Fruit fly (Drosophila melanogaster) whole organism, prepupa: ENCODE measurements around the gene CG4218.
A peak's percentile ranks its signal among the peaks of the same experiment; 100 is the strongest.

ENCODE experiments used
- Blimp-1 ChIP-seq: fragments of 200-800 bp; sonication (Bioruptor generic); optimal IDR thresholded peaks from 3 replicates; lab custom pipeline; 2017; ENCODE audit warnings: missing biosample characterization, missing genetic modification characterization, mild to moderate bottlenecking, moderate library complexity, missing genetic modification reagents
- CG10631 ChIP-seq: fragments of 200-800 bp; sonication (Bioruptor generic); optimal IDR thresholded peaks from 2 replicates; lab custom pipeline; 2016; ENCODE audit warnings: missing biosample characterization, missing genetic modification characterization
- CG10669 ChIP-seq: fragments of 200-800 bp; sonication (Bioruptor generic); optimal IDR thresholded peaks from 3 replicates; lab custom pipeline; 2018; ENCODE audit warnings: missing biosample characterization, mild to moderate bottlenecking, missing genetic modification characterization, moderate library complexity
- CG11762 ChIP-seq: fragments of 200-800 bp; sonication (Bioruptor generic); optimal IDR thresholded peaks from 3 replicates; lab custom pipeline; 2016; ENCODE audit warnings: missing biosample characterization, missing genetic modification characterization; ENCODE audit not compliant: insufficient read depth
- CG11902 ChIP-seq: fragments of 200-800 bp; sonication (Bioruptor generic); optimal IDR thresholded peaks from 3 replicates; lab custom pipeline; 2016; ENCODE audit warnings: missing biosample characterization, missing genetic modification characterization
- CG15336 ChIP-seq: fragments of 200-800 bp; sonication (Bioruptor generic); IDR thresholded peaks from 2 replicates; pipeline ENCODE4 v1.3.6; 2022; ENCODE audit warnings: missing biosample characterization, missing genetic modification characterization
- CG1621 ChIP-seq: fragments of 200-800 bp; sonication (Bioruptor generic); optimal IDR thresholded peaks from 3 replicates; lab custom pipeline; 2018; ENCODE audit warnings: missing biosample characterization, mild to moderate bottlenecking, missing genetic modification characterization
- CG16779 ChIP-seq: fragments of 200-800 bp; sonication (Bioruptor generic); optimal IDR thresholded peaks from 3 replicates; lab custom pipeline; 2017; ENCODE audit warnings: missing biosample characterization, mild to moderate bottlenecking, missing genetic modification characterization
- CG3032 ChIP-seq: fragments of 200-800 bp; optimal IDR thresholded peaks from 2 replicates; lab custom pipeline; 2019; ENCODE audit warnings: missing biosample characterization, mild to moderate bottlenecking, missing genetic modification characterization, moderate library complexity
- CG31627 ChIP-seq: fragments of 200-800 bp; sonication (Bioruptor generic); optimal IDR thresholded peaks from 3 replicates; lab custom pipeline; 2016; ENCODE audit warnings: missing biosample characterization, missing genetic modification characterization
- CG32006 ChIP-seq: fragments of 200-800 bp; sonication (Bioruptor generic); optimal IDR thresholded peaks from 3 replicates; lab custom pipeline; 2017; ENCODE audit warnings: missing biosample characterization, mild to moderate bottlenecking, missing genetic modification characterization
- CG34406 ChIP-seq: fragments of 200-800 bp; sonication (Bioruptor generic); optimal IDR thresholded peaks from 3 replicates; lab custom pipeline; 2016; ENCODE audit warnings: missing biosample characterization, missing genetic modification characterization
- CG3919 ChIP-seq: fragments of 200-800 bp; sonication (Bioruptor generic); optimal IDR thresholded peaks from 3 replicates; lab custom pipeline; 2016; ENCODE audit warnings: missing biosample characterization, missing genetic modification characterization
- CG4318 ChIP-seq: fragments of 200-800 bp; sonication (Bioruptor generic); optimal IDR thresholded peaks from 3 replicates; lab custom pipeline; 2017; ENCODE audit warnings: missing biosample characterization, mild to moderate bottlenecking, missing genetic modification characterization
- CG6163 ChIP-seq: fragments of 200-800 bp; sonication (Bioruptor generic); IDR thresholded peaks from 3 replicates; pipeline ENCODE4 v1.3.6; 2022; ENCODE audit warnings: missing biosample characterization, missing genetic modification characterization
- CG8119 ChIP-seq: fragments of 200-800 bp; sonication (Bioruptor generic); IDR thresholded peaks from 3 replicates; pipeline ENCODE4 v1.3.6; 2022; ENCODE audit warnings: missing biosample characterization, missing genetic modification characterization
- CG8319 ChIP-seq: fragments of 200-800 bp; sonication (Bioruptor generic); optimal IDR thresholded peaks from 3 replicates; lab custom pipeline; 2016; ENCODE audit warnings: missing biosample characterization, missing genetic modification characterization
- CG8632 ChIP-seq: fragments of 200-800 bp; sonication (Bioruptor generic); optimal IDR thresholded peaks from 3 replicates; lab custom pipeline; 2016; ENCODE audit warnings: missing biosample characterization, missing genetic modification characterization
- CG9139 ChIP-seq: fragments of 200-800 bp; sonication (Bioruptor generic); optimal IDR thresholded peaks from 3 replicates; lab custom pipeline; 2017; ENCODE audit warnings: missing biosample characterization, mild to moderate bottlenecking, missing genetic modification characterization
- Eip78C ChIP-seq: fragments of 200-800 bp; sonication (Bioruptor generic); peaks from one replicate; lab custom pipeline; 2016; ENCODE audit warnings: missing biosample characterization, missing genetic modification characterization
- Eip93F ChIP-seq: fragments of 200-800 bp; sonication (Bioruptor generic); optimal IDR thresholded peaks from 2 replicates; lab custom pipeline; 2016; ENCODE audit warnings: missing biosample characterization, mild to moderate bottlenecking, missing genetic modification characterization
- Ets21C ChIP-seq: fragments of 200-800 bp; sonication (Bioruptor generic); optimal IDR thresholded peaks from 3 replicates; lab custom pipeline; 2016; ENCODE audit warnings: missing biosample characterization, missing genetic modification characterization
- Ets96B ChIP-seq: fragments of 200-800 bp; optimal IDR thresholded peaks from 2 replicates; lab custom pipeline; 2019; ENCODE audit warnings: missing biosample characterization, mild to moderate bottlenecking, missing genetic modification characterization, moderate library complexity
- Gug ChIP-seq: fragments of 200-800 bp; sonication (Bioruptor generic); IDR thresholded peaks from 2 replicates; pipeline ENCODE4 v1.3.6; 2022; ENCODE audit warnings: missing biosample characterization, missing genetic modification characterization
- Hr38 ChIP-seq: sonication (Bioruptor generic); optimal IDR thresholded peaks from 2 replicates; lab custom pipeline; 2016; ENCODE audit warnings: missing biosample characterization, missing genetic modification characterization
- Hr39 ChIP-seq: fragments of 200-800 bp; sonication (Bioruptor generic); optimal IDR thresholded peaks from 2 replicates; lab custom pipeline; 2016; ENCODE audit warnings: missing biosample characterization, missing genetic modification characterization
- Hr4 ChIP-seq: fragments of 200-800 bp; sonication (Bioruptor generic); optimal IDR thresholded peaks from 3 replicates; lab custom pipeline; 2016; ENCODE audit warnings: missing biosample characterization, missing genetic modification characterization
- Lpt ChIP-seq: fragments of 200-800 bp; sonication (Bioruptor generic); optimal IDR thresholded peaks from 3 replicates; lab custom pipeline; 2016; ENCODE audit warnings: missing biosample characterization, missing genetic modification characterization
- Met ChIP-seq: fragments of 200-800 bp; sonication (Bioruptor generic); optimal IDR thresholded peaks from 3 replicates; lab custom pipeline; 2016; ENCODE audit warnings: missing biosample characterization, missing genetic modification characterization
- OdsH ChIP-seq: fragments of 200-800 bp; sonication (Bioruptor generic); optimal IDR thresholded peaks from 3 replicates; lab custom pipeline; 2016; ENCODE audit warnings: missing biosample characterization, missing genetic modification characterization
- Smox ChIP-seq: fragments of 200-800 bp; sonication (Bioruptor generic); optimal IDR thresholded peaks from 3 replicates; lab custom pipeline; 2016; ENCODE audit warnings: missing biosample characterization, missing genetic modification characterization
- Sox102F ChIP-seq: fragments of 200-800 bp; sonication (Bioruptor generic); optimal IDR thresholded peaks from 2 replicates; lab custom pipeline; 2016; ENCODE audit warnings: missing biosample characterization, mild to moderate bottlenecking, missing genetic modification characterization
- achi ChIP-seq: fragments of 200-800 bp; sonication (Bioruptor generic); optimal IDR thresholded peaks from 3 replicates; lab custom pipeline; 2016; ENCODE audit warnings: missing biosample characterization, missing genetic modification characterization
- acj6 ChIP-seq: fragments of 200-800 bp; sonication (Bioruptor generic); optimal IDR thresholded peaks from 3 replicates; lab custom pipeline; 2016; ENCODE audit warnings: missing biosample characterization, missing genetic modification characterization
- cyc ChIP-seq: fragments of 200-800 bp; sonication (Bioruptor generic); optimal IDR thresholded peaks from 3 replicates; lab custom pipeline; 2016; ENCODE audit warnings: missing biosample characterization, missing genetic modification characterization
- dac ChIP-seq: fragments of 200-800 bp; sonication (Bioruptor generic); optimal IDR thresholded peaks from 2 replicates; lab custom pipeline; 2017; ENCODE audit warnings: missing biosample characterization, mild to moderate bottlenecking, missing genetic modification characterization
- eg ChIP-seq: fragments of 200-800 bp; sonication (Bioruptor generic); IDR thresholded peaks from 3 replicates; pipeline ENCODE4 v1.3.6; 2022; ENCODE audit warnings: missing biosample characterization, missing genetic modification characterization
- esn ChIP-seq: fragments of 200-800 bp; sonication (Bioruptor generic); optimal IDR thresholded peaks from 2 replicates; lab custom pipeline; 2016; ENCODE audit warnings: missing biosample characterization, mild to moderate bottlenecking, missing genetic modification characterization, moderate library complexity
- fd59A ChIP-seq: fragments of 200-800 bp; sonication (Bioruptor generic); optimal IDR thresholded peaks from 2 replicates; lab custom pipeline; 2017; ENCODE audit warnings: missing biosample characterization, mild to moderate bottlenecking, missing genetic modification characterization, missing genetic modification reagents
- fkh ChIP-seq: fragments of 200-800 bp; sonication (Bioruptor generic); optimal IDR thresholded peaks from 3 replicates; lab custom pipeline; 2017; ENCODE audit warnings: missing biosample characterization, mild to moderate bottlenecking, missing genetic modification characterization, moderate library complexity
- net ChIP-seq: fragments of 200-800 bp; sonication (Bioruptor generic); optimal IDR thresholded peaks from 3 replicates; lab custom pipeline; 2016; ENCODE audit warnings: missing biosample characterization, missing genetic modification characterization
- pdm3 ChIP-seq: fragments of 200-800 bp; sonication (Bioruptor generic); optimal IDR thresholded peaks from 3 replicates; lab custom pipeline; 2016; ENCODE audit warnings: missing biosample characterization, missing genetic modification characterization
- salr ChIP-seq, 2 experiments: fragments of 200-800 bp; sonication (Bioruptor generic); optimal IDR thresholded peaks; 3 replicates each; lab custom pipeline; 2016 to 2018; ENCODE audit warnings: missing biosample characterization in 2 of 2, missing genetic modification characterization in 2 of 2, mild to moderate bottlenecking in 1 of 2
- ss ChIP-seq, 2 experiments: fragments of 200-800 bp; sonication (Bioruptor generic); optimal IDR thresholded peaks; 2 replicates in 1 of 2; 3 replicates in 1 of 2; lab custom pipeline; 2017 to 2018; ENCODE audit warnings: mild to moderate bottlenecking in 2 of 2, missing biosample characterization in 2 of 2, missing genetic modification characterization in 2 of 2, moderate library complexity in 1 of 2
- topi ChIP-seq: fragments of 200-800 bp; sonication (Bioruptor generic); optimal IDR thresholded peaks from 3 replicates; lab custom pipeline; 2016; ENCODE audit warnings: missing biosample characterization, missing genetic modification characterization
- vri ChIP-seq: fragments of 200-800 bp; sonication (Bioruptor generic); optimal IDR thresholded peaks from 3 replicates; lab custom pipeline; 2016; ENCODE audit warnings: missing biosample characterization, mild to moderate bottlenecking, missing genetic modification characterization

CG4218 gene

dm6 chr2L:14562320-14562719, 13.4 kb upstream of the CG4218 start (continued):
- TF ChIP-seq CG8319 (GFP tag; lab: Kevin White, UChicago), result no peak
- peak; percentile 23 for TF ChIP-seq pdm3 (GFP tag; lab: Kevin White, UChicago)
- 0 out of 3 replicates have a peak, but pooled peaks have one; percentile 17 for TF ChIP-seq CG6163 (GFP tag; lab: Robert Waterston, UW)
- TF ChIP-seq Blimp-1 (GFP tag; lab: Kevin White, UChicago), result peak; percentile 73
- TF ChIP-seq CG11762 (GFP tag; lab: Kevin White, UChicago), result no peak
- peak; percentile 13 for TF ChIP-seq achi (GFP tag; lab: Kevin White, UChicago)
- peak; percentile 64 for TF ChIP-seq CG31627 (GFP tag; lab: Kevin White, UChicago)
- peak; percentile 7 for TF ChIP-seq CG8632
- peak; percentile 68 for TF ChIP-seq esn
- TF ChIP-seq CG9139 (GFP tag; lab: Kevin White, UChicago), result no peak
- TF ChIP-seq CG3919 (GFP tag; lab: Kevin White, UChicago), result peak; percentile 23
- peak; percentile 27 for TF ChIP-seq acj6 (GFP tag; lab: Kevin White, UChicago)
- TF ChIP-seq CG8119 (GFP tag; lab: Robert Waterston, UW), result no peak
- TF ChIP-seq cyc (GFP tag; lab: Kevin White, UChicago), result peak; percentile 9
- TF ChIP-seq Hr38 (GFP tag; lab: Kevin White, UChicago), result no peak
- TF ChIP-seq Lpt (GFP tag; lab: Kevin White, UChicago), result no peak
- TF ChIP-seq salr (GFP tag; optimal IDR thresholded peaks at IDR 0.05; lab: Kevin White, UChicago), result no peak
- TF ChIP-seq CG4318 (GFP tag; lab: Kevin White, UChicago), result no peak
- TF ChIP-seq CG10631, result no peak
- no peak for TF ChIP-seq Eip93F (GFP tag; lab: Kevin White, UChicago)
- peak; percentile 12 for TF ChIP-seq Hr4
- TF ChIP-seq OdsH, result peak; percentile 21

dm6 chr2L:14558818-14559405, 10.0 kb upstream of the CG4218 start:
- TF ChIP-seq CG10669 (GFP tag; lab: Kevin White, UChicago) (no peak), CG6163 (GFP tag; lab: Robert Waterston, UW) (peak; percentile 35; the same call in 1 of the 3 replicates), Eip78C (peak; percentile 13), CG3919 (GFP tag; lab: Kevin White, UChicago) (no peak), OdsH (no peak)

dm6 chr2L:14557743-14558142, 8.8 kb upstream of the CG4218 start:
- TF ChIP-seq Lpt (GFP tag; lab: Kevin White, UChicago) (peak; percentile 62), ss (GFP tag; optimal IDR thresholded peaks at IDR 0.05; lab: Kevin White, UChicago) (peak; percentile 71 to 73), net (GFP tag; lab: Kevin White, UChicago) (peak; percentile 79), CG8319 (GFP tag; lab: Kevin White, UChicago) (peak; percentile 75), Hr39 (GFP tag; lab: Kevin White, UChicago) (peak; percentile 84), Ets96B (tag; lab: Kevin White, UChicago) (peak; percentile 85), topi (GFP tag; lab: Kevin White, UChicago) (peak; percentile 85), CG16779 (peak; percentile 49), Hr4 (peak; percentile 46), esn (peak; percentile 92), dac (GFP tag; lab: Kevin White, UChicago) (peak; percentile 31), Ets21C (GFP tag; lab: Kevin White, UChicago) (peak; percentile 80), Blimp-1 (GFP tag; lab: Kevin White, UChicago) (peak; percentile 51), CG1621 (tag; lab: Kevin White, UChicago) (peak; percentile 72), eg (GFP tag; lab: Robert Waterston, UW) (peak; percentile 49; the same call in 1 of the 3 replicates), CG32006 (GFP tag; lab: Kevin White, UChicago) (peak; percentile 68), fd59A (GFP tag; lab: Kevin White, UChicago) (peak; percentile 81), Met (peak; percentile 89), CG3032 (tag; lab: Kevin White, UChicago) (peak; percentile 81), CG11902 (GFP tag; lab: Kevin White, UChicago) (peak; percentile 73), Hr38 (GFP tag; lab: Kevin White, UChicago) (no peak), acj6 (GFP tag; lab: Kevin White, UChicago) (peak; percentile 88), Sox102F (GFP tag; lab: Kevin White, UChicago) (peak; percentile 91), Smox (GFP tag; lab: Kevin White, UChicago) (peak; percentile 88), fkh (GFP tag; lab: Kevin White, UChicago) (no peak), CG34406 (GFP tag; lab: Kevin White, UChicago) (peak; percentile 87), vri (GFP tag; lab: Kevin White, UChicago) (peak; percentile 85), CG9139 (GFP tag; lab: Kevin White, UChicago) (peak; percentile 73), Gug (no peak), CG15336 (GFP tag; lab: Robert Waterston, UW) (peak; percentile 56; the same call in 1 of the 2 replicates), Eip78C (peak; percentile 98)
